Fruit fly (Drosophila melanogaster) ovary, adult (tissue): ENCODE measurements around the gene Or30a.

ENCODE experiments used
- CG17801 ChIP-seq: fragments of 200-800 bp; optimal IDR thresholded peaks from 2 replicates; lab custom pipeline; 2019; ENCODE audit warnings: missing biosample characterization, mild to moderate bottlenecking, missing genetic modification characterization, moderate library complexity; ENCODE audit not compliant: partially characterized antibody

Gene Or30a

dm6 chr2L:9133169-9133568 lies 21.6 kb downstream of the Or30a start:
- no peak for TF ChIP-seq CG17801 (GFP tag; lab: Kevin White, UChicago)

dm6 chr2L:9134209-9134608 lies 22.6 kb downstream of the Or30a start:
- no peak for TF ChIP-seq CG17801 (GFP tag; lab: Kevin White, UChicago)

dm6 chr2L:9134940-9135339 lies 23.3 kb downstream of the Or30a start:
- TF ChIP-seq CG17801 (GFP tag; lab: Kevin White, UChicago) = no peak

dm6 chr2L:9136712-9137111 lies 25.1 kb downstream of the Or30a start:
- TF ChIP-seq CG17801 (GFP tag; lab: Kevin White, UChicago) = no peak

dm6 chr2L:9140945-9141440 lies 29.4 kb downstream of the Or30a start:
- no peak for TF ChIP-seq CG17801 (GFP tag; lab: Kevin White, UChicago)

dm6 chr2L:9145761-9146160 lies 34.1 kb downstream of the Or30a start:
- TF ChIP-seq CG17801 (GFP tag; lab: Kevin White, UChicago) = no peak

dm6 chr2L:9146270-9146975 lies 34.8 kb downstream of the Or30a start:
- TF ChIP-seq CG17801 (GFP tag; lab: Kevin White, UChicago) = no peak

dm6 chr2L:9148133-9148532 lies 36.5 kb downstream of the Or30a start:
- TF ChIP-seq CG17801 (GFP tag; lab: Kevin White, UChicago) = no peak

- no peak for TF ChIP-seq CG17801 (GFP tag; lab: Kevin White, UChicago)
These were observed 37.8 kb downstream of the Or30a start for dm6 chr2L:9149426-9149825.

dm6 chr2L:9150112-9150511 lies 38.5 kb downstream of the Or30a start:
- TF ChIP-seq CG17801 (GFP tag; lab: Kevin White, UChicago) = no peak

dm6 chr2L:9150805-9151204 lies 39.2 kb downstream of the Or30a start:
- TF ChIP-seq CG17801 (GFP tag; lab: Kevin White, UChicago) = no peak

dm6 chr2L:9157770-9158169 lies 46.2 kb downstream of the Or30a start:
- no peak for TF ChIP-seq CG17801 (GFP tag; lab: Kevin White, UChicago)

- TF ChIP-seq CG17801 (GFP tag; lab: Kevin White, UChicago) = no peak
These were observed 46.7 kb downstream of the Or30a start for dm6 chr2L:9158341-9158740.

dm6 chr2L:9160090-9160489 lies 48.5 kb downstream of the Or30a start:
- no peak for TF ChIP-seq CG17801 (GFP tag; lab: Kevin White, UChicago)
